Worm (Caenorhabditis elegans) whole organism, L4/young adult: ENCODE results near the gene Y39B6A.30.

Experiments
- W03F9.2 ChIP-seq: fragments of 150-350 bp; optimal IDR thresholded peaks from 2 replicates; lab custom pipeline; 2014; ENCODE audit warnings: missing biosample characterization, missing genetic modification characterization
- dao-5 ChIP-seq: sonication (generic microtip); optimal IDR thresholded peaks from 2 replicates; lab custom pipeline; 2016; ENCODE audit warnings: missing genotype, missing genetic modification characterization, moderate library complexity, missing compliant biosample characterization
- him-1 ChIP-seq: sonication (generic microtip); optimal IDR thresholded peaks from 2 replicates; lab custom pipeline; 2016; ENCODE audit warnings: missing genotype, missing genetic modification reagents, missing genetic modification characterization, missing compliant biosample characterization

ce11 chrV:19019239-19019638 is 4.9 kb downstream of the Y39B6A.30 start:
- no peak for TF ChIP-seq W03F9.2 (tag; lab: Kevin White, UChicago)
- no peak for TF ChIP-seq him-1
- no peak for TF ChIP-seq dao-5 (tag; lab: Kevin White, UChicago)
